Worm (Caenorhabditis elegans): ENCODE data around the gene C23H3.2.

C23H3.2 gene

ce11 chrII:108865-109264 is 47.8 kb downstream of the C23H3.2 start, which contains the start of gene C50D2.2:
TSS of gene C50D2.2 (plus strand) at chrII:109165.
- TF ChIP-seq flt-1 (GFP tag; IDR thresholded peaks at IDR 0.05) (no peak), ztf-23 (GFP tag; IDR thresholded peaks at IDR 0.05) (no peak), klf-2 (GFP tag; conservative IDR thresholded peaks at IDR 0.05) (no peak), med-1 (GFP tag; optimal IDR thresholded peaks at IDR 0.05; ENCODE audit: insufficient read depth) (no peak), tab-1 (GFP tag; IDR thresholded peaks at IDR 0.05) (no peak), ref-1 (GFP tag; conservative IDR thresholded peaks at IDR 0.05) (no peak), T22C8.4 (GFP tag; IDR thresholded peaks at IDR 0.05) (no peak), cog-1 (tag; optimal IDR thresholded peaks at IDR 0.05) (no peak), ztf-29 (GFP tag; IDR thresholded peaks at IDR 0.05) (no peak)

DNA sequence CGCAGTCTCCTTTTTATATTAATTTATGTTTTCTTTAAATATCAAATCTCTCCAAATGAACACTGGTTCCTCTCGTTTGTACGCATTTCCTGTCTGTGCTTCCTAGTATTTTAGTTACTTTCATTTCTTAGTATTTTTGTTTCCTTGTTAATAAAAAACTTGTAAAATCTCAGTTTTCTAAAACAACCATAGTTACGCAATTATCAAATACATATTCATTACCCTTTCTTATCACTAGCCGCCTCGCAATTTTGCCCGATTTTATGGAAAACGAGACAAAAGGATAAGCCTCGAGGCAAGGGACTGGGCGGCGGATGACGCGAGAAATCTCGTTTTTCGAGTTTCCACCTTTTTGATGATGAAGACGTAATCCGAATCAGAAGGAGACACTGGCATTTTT is 50.2 kb downstream of the C23H3.2 start, which contains the start of gene C50D2.1:
TSS of gene C50D2.1 (plus strand) at position 301 of the 400 bp plus-strand sequence.
- TF ChIP-seq cog-1 (tag; optimal IDR thresholded peaks at IDR 0.05) (no peak), ztf-23 (GFP tag; IDR thresholded peaks at IDR 0.05) (no peak), flt-1 (GFP tag; IDR thresholded peaks at IDR 0.05) (no peak), klf-2 (GFP tag; conservative IDR thresholded peaks at IDR 0.05) (no peak), tab-1 (GFP tag; IDR thresholded peaks at IDR 0.05) (no peak), ref-1 (GFP tag; conservative IDR thresholded peaks at IDR 0.05) (no peak), ztf-29 (GFP tag; IDR thresholded peaks at IDR 0.05) (no peak), T22C8.4 (GFP tag; IDR thresholded peaks at IDR 0.05) (no peak), med-1 (GFP tag; optimal IDR thresholded peaks at IDR 0.05; ENCODE audit: insufficient read depth) (no peak)

DNA sequence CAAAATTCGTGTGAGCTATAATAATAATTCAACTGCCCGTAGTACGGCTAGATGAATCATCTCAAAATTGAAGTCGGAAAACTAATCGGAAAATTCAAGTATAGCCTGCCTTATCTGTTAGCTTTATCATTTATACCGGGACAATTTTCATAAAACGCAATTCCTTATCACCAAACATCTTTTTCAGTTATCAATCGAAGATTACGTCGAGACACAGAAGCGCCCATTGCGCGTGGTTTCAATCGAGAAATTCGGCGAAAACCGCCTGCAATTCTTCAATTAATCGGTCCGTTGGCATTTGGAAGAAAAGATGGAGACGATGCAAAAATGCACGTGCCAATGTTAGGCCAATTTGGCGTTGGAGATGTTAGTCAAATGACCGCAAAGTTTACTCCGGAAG is 51.1 kb downstream of the C23H3.2 start:
- TF ChIP-seq cog-1 (tag; optimal IDR thresholded peaks at IDR 0.05) (no peak), med-1 (GFP tag; optimal IDR thresholded peaks at IDR 0.05; ENCODE audit: insufficient read depth) (no peak), ref-1 (GFP tag; conservative IDR thresholded peaks at IDR 0.05) (no peak), T22C8.4 (GFP tag; IDR thresholded peaks at IDR 0.05) (no peak), ztf-23 (GFP tag; IDR thresholded peaks at IDR 0.05) (no peak), flt-1 (GFP tag; IDR thresholded peaks at IDR 0.05) (no peak), ztf-29 (GFP tag; IDR thresholded peaks at IDR 0.05) (no peak), tab-1 (GFP tag; IDR thresholded peaks at IDR 0.05) (no peak), klf-2 (GFP tag; conservative IDR thresholded peaks at IDR 0.05) (no peak)
